Fruit fly (Drosophila melanogaster) whole organism, embryonic: ENCODE results near the gene CG32281.
A peak's percentile ranks its signal among the peaks of the same experiment; 100 is the strongest.

ENCODE experiments used
- Ada2b ChIP-seq: fragments of 200-800 bp; sonication (Bioruptor generic); IDR thresholded peaks from 2 replicates; pipeline ENCODE4 v1.3.6; 2022; ENCODE audit warnings: missing biosample characterization, missing genetic modification characterization
- Adf1 ChIP-seq: fragments of 200-800 bp; sonication (Bioruptor generic); IDR thresholded peaks from 2 replicates; pipeline ENCODE4 v1.3.6; 2022; ENCODE audit warnings: missing biosample characterization, missing genetic modification characterization
- CG10147 ChIP-seq: fragments of 200-800 bp; sonication (Bioruptor generic); optimal IDR thresholded peaks from 2 replicates; lab custom pipeline; 2019; ENCODE audit warnings: missing biosample characterization, mild to moderate bottlenecking, missing genetic modification characterization, moderate library complexity
- CG10565 ChIP-seq: fragments of 200-800 bp; sonication (Bioruptor generic); optimal IDR thresholded peaks from 3 replicates; lab custom pipeline; 2016; ENCODE audit warnings: missing biosample characterization, mild to moderate bottlenecking, missing genetic modification characterization
- CG11398 ChIP-seq: fragments of 200-800 bp; sonication (Bioruptor generic); optimal IDR thresholded peaks from 2 replicates; lab custom pipeline; 2016; ENCODE audit warnings: missing biosample characterization, missing genetic modification characterization
- CG12769 ChIP-seq: fragments of 200-800 bp; sonication (Bioruptor generic); optimal IDR thresholded peaks from 2 replicates; lab custom pipeline; 2019; ENCODE audit warnings: missing biosample characterization, mild to moderate bottlenecking, missing genetic modification characterization, moderate library complexity
- CG13287 ChIP-seq: fragments of 200-800 bp; sonication (Bioruptor generic); IDR thresholded peaks from 2 replicates; pipeline ENCODE4 v1.3.6; 2022; ENCODE audit warnings: missing biosample characterization, missing genetic modification characterization; ENCODE audit not compliant: partially characterized antibody
- CG13894 ChIP-seq: fragments of 200-800 bp; sonication (Bioruptor generic); optimal IDR thresholded peaks from 3 replicates; lab custom pipeline; 2018; ENCODE audit warnings: missing biosample characterization, mild to moderate bottlenecking, missing genetic modification characterization, moderate library complexity
- CG14667 ChIP-seq: fragments of 200-800 bp; sonication (Bioruptor generic); IDR thresholded peaks from 2 replicates; pipeline ENCODE4 v1.3.6; 2022; ENCODE audit warnings: missing biosample characterization, missing genetic modification characterization
- CG14710 ChIP-seq: fragments of 200-800 bp; sonication (Bioruptor generic); optimal IDR thresholded peaks from 3 replicates; lab custom pipeline; 2019; ENCODE audit warnings: missing biosample characterization, mild to moderate bottlenecking, missing genetic modification characterization, moderate library complexity
- CG15601 ChIP-seq: fragments of 200-800 bp; sonication (Bioruptor generic); optimal IDR thresholded peaks from 3 replicates; lab custom pipeline; 2019; ENCODE audit warnings: missing biosample characterization, mild to moderate bottlenecking, missing genetic modification characterization, moderate library complexity
- CG18011 ChIP-seq: fragments of 200-800 bp; sonication (Bioruptor generic); optimal IDR thresholded peaks from 2 replicates; lab custom pipeline; 2017; ENCODE audit warnings: missing biosample characterization, missing genetic modification characterization, mild to moderate bottlenecking, moderate library complexity, missing genotype
- CG2712 ChIP-seq: fragments of 200-800 bp; optimal IDR thresholded peaks from 3 replicates; lab custom pipeline; 2019; ENCODE audit warnings: missing biosample characterization, mild to moderate bottlenecking, missing genetic modification characterization, moderate library complexity
- CG30020 ChIP-seq: fragments of 200-800 bp; optimal IDR thresholded peaks from 2 replicates; lab custom pipeline; 2019; ENCODE audit warnings: missing biosample characterization, mild to moderate bottlenecking, missing genetic modification characterization, moderate library complexity
- CG32532 ChIP-seq: fragments of 200-800 bp; sonication (Bioruptor generic); IDR thresholded peaks from 2 replicates; pipeline ENCODE4 v1.3.6; 2022; ENCODE audit warnings: missing biosample characterization, missing genetic modification characterization
- CG34376 ChIP-seq: fragments of 200-800 bp; sonication (Bioruptor generic); optimal IDR thresholded peaks from 2 replicates; lab custom pipeline; 2018; ENCODE audit warnings: missing biosample characterization, mild to moderate bottlenecking, missing genetic modification characterization
- CG34422 ChIP-seq: fragments of 200-800 bp; sonication (Bioruptor generic); IDR thresholded peaks from 3 replicates; pipeline ENCODE4 v1.3.6; 2022; ENCODE audit warnings: missing biosample characterization, missing genetic modification characterization
- CG3726 ChIP-seq: fragments of 200-800 bp; sonication (Bioruptor generic); IDR thresholded peaks from 3 replicates; pipeline ENCODE4, ENCODE4 v1.3.6; 2022; ENCODE audit warnings: missing biosample characterization, missing genetic modification characterization
- CG3838 ChIP-seq: fragments of 200-800 bp; sonication (Bioruptor generic); optimal IDR thresholded peaks from 3 replicates; lab custom pipeline; 2016; ENCODE audit warnings: missing biosample characterization, missing genetic modification characterization
- CG7372 ChIP-seq: fragments of 200-800 bp; sonication (Bioruptor generic); IDR thresholded peaks from 2 replicates; pipeline ENCODE4 v1.3.6; 2022; ENCODE audit warnings: missing biosample characterization, missing genetic modification characterization
- CG9932 ChIP-seq: fragments of 200-800 bp; sonication (Bioruptor generic); IDR thresholded peaks from 2 replicates; pipeline ENCODE4 v1.3.6; 2022; ENCODE audit warnings: missing biosample characterization, missing genetic modification characterization
- Doc3 ChIP-seq: fragments of 200-800 bp; sonication (Bioruptor generic); IDR thresholded peaks from 3 replicates; pipeline ENCODE4 v1.3.6; 2022; ENCODE audit warnings: missing biosample characterization, missing genetic modification characterization; ENCODE audit not compliant: partially characterized antibody
- E2f2 ChIP-seq: fragments of 200-800 bp; sonication (Bioruptor generic); IDR thresholded peaks from 2 replicates; pipeline ENCODE4 v1.3.6; 2022; ENCODE audit warnings: missing biosample characterization, missing genetic modification characterization
- H2.0 ChIP-seq: fragments of 200-800 bp; sonication (Bioruptor generic); IDR thresholded peaks from 2 replicates; pipeline ENCODE4 v1.3.6; 2022; ENCODE audit warnings: missing biosample characterization, missing genetic modification characterization
- HLH54F ChIP-seq: fragments of 200-800 bp; sonication (Bioruptor generic); optimal IDR thresholded peaks from 3 replicates; lab custom pipeline; 2016; ENCODE audit warnings: missing biosample characterization, missing genetic modification characterization
- Optix ChIP-seq: fragments of 200-800 bp; sonication (Bioruptor generic); IDR thresholded peaks from 3 replicates; pipeline ENCODE4 v1.3.6; 2022; ENCODE audit warnings: missing biosample characterization, missing genetic modification characterization
- Ravus ChIP-seq: fragments of 200-800 bp; sonication (Bioruptor generic); IDR thresholded peaks from 2 replicates; pipeline ENCODE4 v1.3.6; 2022; ENCODE audit warnings: missing biosample characterization, missing genetic modification characterization
- az2 ChIP-seq: fragments of 200-800 bp; sonication (Bioruptor generic); optimal IDR thresholded peaks from 3 replicates; lab custom pipeline; 2016; ENCODE audit warnings: missing biosample characterization, missing genetic modification characterization
- bowl ChIP-seq: fragments of 200-800 bp; sonication (Bioruptor generic); IDR thresholded peaks from 2 replicates; pipeline ENCODE4 v1.3.6; 2022; ENCODE audit warnings: missing biosample characterization, missing genetic modification characterization
- chm ChIP-seq: fragments of 200-800 bp; sonication (Bioruptor generic); IDR thresholded peaks from 2 replicates; pipeline ENCODE4 v1.3.6; 2022; ENCODE audit warnings: missing biosample characterization, missing genetic modification characterization
- crp ChIP-seq, 2 experiments: fragments of 200-800 bp; sonication (Bioruptor generic); optimal IDR thresholded peaks; 2 replicates in 1 of 2; 3 replicates in 1 of 2; lab custom pipeline; 2017; ENCODE audit warnings: missing biosample characterization in 2 of 2, missing genetic modification characterization in 2 of 2, mild to moderate bottlenecking in 1 of 2, moderate library complexity in 1 of 2
- exex ChIP-seq: fragments of 200-800 bp; sonication (Bioruptor generic); optimal IDR thresholded peaks from 4 replicates; lab custom pipeline; 2018; ENCODE audit warnings: missing biosample characterization, mild to moderate bottlenecking, missing genetic modification characterization, moderate library complexity
- fd102C ChIP-seq: fragments of 200-800 bp; sonication (Bioruptor generic); optimal IDR thresholded peaks from 2 replicates; lab custom pipeline; 2018; ENCODE audit warnings: missing biosample characterization, mild to moderate bottlenecking, missing genetic modification characterization, moderate library complexity
- fru ChIP-seq: fragments of >200 bp; optimal IDR thresholded peaks from 2 replicates; lab custom pipeline; 2017
- fu2 ChIP-seq: fragments of 200-800 bp; sonication (Bioruptor generic); optimal IDR thresholded peaks from 2 replicates; lab custom pipeline; 2016; ENCODE audit warnings: missing biosample characterization, missing genetic modification characterization
- inv ChIP-seq: fragments of 200-800 bp; sonication (Bioruptor generic); IDR thresholded peaks from 2 replicates; pipeline ENCODE4 v1.3.6; 2022; ENCODE audit warnings: missing biosample characterization, missing genetic modification characterization; ENCODE audit not compliant: partially characterized antibody
- kah ChIP-seq: fragments of 200-800 bp; sonication (Bioruptor generic); optimal IDR thresholded peaks from 2 replicates; lab custom pipeline; 2018; ENCODE audit warnings: missing biosample characterization, mild to moderate bottlenecking, missing genetic modification characterization
- kay ChIP-seq: fragments of 200-800 bp; sonication (Bioruptor generic); optimal IDR thresholded peaks from 2 replicates; lab custom pipeline; 2016; ENCODE audit warnings: missing biosample characterization, missing genetic modification characterization
- lola ChIP-seq, 3 experiments: fragments of >200 bp in 2 of 3; fragments of 200-800 bp in 1 of 3; sonication (Bioruptor generic) in 1 of 3; optimal IDR thresholded peaks; 2 replicates each; lab custom pipeline; 2017 to 2019; ENCODE audit warnings: missing biosample characterization in 3 of 3, missing genetic modification characterization in 3 of 3, mild to moderate bottlenecking in 1 of 3, moderate library complexity in 1 of 3
- luna ChIP-seq: fragments of 200-800 bp; sonication (Bioruptor generic); optimal IDR thresholded peaks from 2 replicates; lab custom pipeline; 2016; ENCODE audit warnings: missing biosample characterization, missing genetic modification characterization
- psq ChIP-seq: fragments of 200-800 bp; sonication (Bioruptor generic); optimal IDR thresholded peaks from 2 replicates; lab custom pipeline; 2017; ENCODE audit warnings: missing biosample characterization, missing genetic modification characterization
- pum ChIP-seq: fragments of 200-800 bp; sonication (Bioruptor generic); optimal IDR thresholded peaks from 2 replicates; lab custom pipeline; 2016; ENCODE audit warnings: missing biosample characterization, missing genetic modification characterization
- sd ChIP-seq: fragments of 200-800 bp; sonication (Bioruptor generic); optimal IDR thresholded peaks from 3 replicates; lab custom pipeline; 2018; ENCODE audit warnings: missing biosample characterization, mild to moderate bottlenecking, missing genetic modification characterization, moderate library complexity
- tup ChIP-seq: fragments of 200-800 bp; sonication (Bioruptor generic); optimal IDR thresholded peaks from 2 replicates; lab custom pipeline; 2016; ENCODE audit warnings: missing biosample characterization, mild to moderate bottlenecking, missing genetic modification characterization, moderate library complexity
- wor ChIP-seq: fragments of 200-800 bp; sonication (Bioruptor generic); IDR thresholded peaks from 2 replicates; pipeline ENCODE4 v1.3.6; 2022; ENCODE audit warnings: missing biosample characterization, missing genetic modification characterization

Gene CG32281

dm6 chr3L:3197464-3197863 is 28.3 kb downstream of the CG32281 start, which contains the start of gene CG14966 (continued):
- TF ChIP-seq HLH54F (GFP tag; lab: Kevin White, UChicago) (peak; percentile 42), kay (GFP tag; lab: Kevin White, UChicago) (no peak), exex (tag; lab: Kevin White, UChicago) (peak; percentile 2), CG15601 (tag; lab: Kevin White, UChicago) (no peak), CG34376 (peak; percentile 79), H2.0 (GFP tag; lab: Robert Waterston, UW) (0 out of 2 replicates have a peak, but pooled peaks have one; percentile 6), Optix (GFP tag; lab: Robert Waterston, UW) (no peak), CG14667 (GFP tag; lab: Robert Waterston, UW) (no peak), CG32532 (peak; percentile 68), bowl (GFP tag; lab: Robert Waterston, UW) (no peak), CG10147 (GFP tag; lab: Kevin White, UChicago) (peak; percentile 5), kah (GFP tag; lab: Kevin White, UChicago) (peak; percentile 15), E2f2 (peak; percentile 52; the same call in 1 of the 2 replicates), CG7372 (GFP tag; lab: Robert Waterston, UW) (no peak), CG13287 (GFP tag; lab: Robert Waterston, UW) (peak; percentile 96), CG13894 (tag; lab: Kevin White, UChicago) (peak; percentile 58), Ravus (no peak), CG9932 (GFP tag; lab: Robert Waterston, UW) (peak; percentile 78), inv (GFP tag; lab: Robert Waterston, UW) (peak; percentile 78), fu2 (GFP tag; lab: Kevin White, UChicago) (peak; percentile 33), fru (no peak), CG18011 (GFP tag; lab: Kevin White, UChicago) (no peak), fd102C (no peak), CG2712 (tag; lab: Kevin White, UChicago) (peak; percentile 44), CG14710 (peak; percentile 57), tup (GFP tag; lab: Kevin White, UChicago) (no peak), chm (peak; percentile 30; the same call in 1 of the 2 replicates), Doc3 (GFP tag; lab: Robert Waterston, UW) (peak; percentile 89), CG30020 (tag; lab: Kevin White, UChicago) (peak; percentile 42), CG10565 (GFP tag; lab: Kevin White, UChicago) (no peak), Adf1 (GFP tag; lab: Robert Waterston, UW) (no peak), lola (GFP tag; optimal IDR thresholded peaks at IDR 0.05; lab: Kevin White, UChicago) (no peak), CG11398 (GFP tag; lab: Kevin White, UChicago) (no peak), CG3726 (no peak), CG34422 (GFP tag; lab: Robert Waterston, UW) (peak; percentile 87; the same call in 2 of the 3 replicates), psq (GFP tag; lab: Kevin White, UChicago) (no peak), az2 (peak; percentile 17), wor (GFP tag; lab: Robert Waterston, UW) (no peak), crp (GFP tag; optimal IDR thresholded peaks at IDR 0.05; lab: Kevin White, UChicago) (peak; percentile 84 to 98), sd (tag; lab: Kevin White, UChicago) (peak; percentile 82), Ada2b (GFP tag; lab: Robert Waterston, UW) (0 out of 2 replicates have a peak, but pooled peaks have one; percentile 28), pum (peak; percentile 38), luna (GFP tag; lab: Kevin White, UChicago) (peak; percentile 43), CG3838 (GFP tag; lab: Kevin White, UChicago) (no peak), CG12769 (tag; lab: Kevin White, UChicago) (peak; percentile 44)
